Fruit fly (Drosophila melanogaster) whole organism, embryonic: ENCODE results near the gene yellow-f2.

ENCODE experiments used
- CG10959 ChIP-seq: fragments of 200-800 bp; sonication (Bioruptor generic); IDR thresholded peaks from 2 replicates; pipeline ENCODE4 v1.3.6; 2022; ENCODE audit warnings: missing biosample characterization, missing genetic modification characterization
- CG15601 ChIP-seq: fragments of 200-800 bp; sonication (Bioruptor generic); optimal IDR thresholded peaks from 3 replicates; lab custom pipeline; 2019; ENCODE audit warnings: missing biosample characterization, mild to moderate bottlenecking, missing genetic modification characterization, moderate library complexity
- CG1603 ChIP-seq: fragments of 200-800 bp; sonication (Bioruptor generic); optimal IDR thresholded peaks from 2 replicates; lab custom pipeline; 2019; ENCODE audit warnings: missing biosample characterization, mild to moderate bottlenecking, missing genetic modification characterization, moderate library complexity
- CG18011 ChIP-seq: fragments of 200-800 bp; sonication (Bioruptor generic); optimal IDR thresholded peaks from 2 replicates; lab custom pipeline; 2017; ENCODE audit warnings: missing biosample characterization, missing genetic modification characterization, mild to moderate bottlenecking, moderate library complexity, missing genotype
- CG1832 ChIP-seq: fragments of 200-800 bp; sonication (Bioruptor generic); optimal IDR thresholded peaks from 2 replicates; lab custom pipeline; 2017; ENCODE audit warnings: missing biosample characterization, mild to moderate bottlenecking, missing genetic modification characterization, inconsistent platforms
- CG30403 ChIP-seq: fragments of 200-800 bp; sonication (Bioruptor generic); optimal IDR thresholded peaks from 3 replicates; lab custom pipeline; 2016; ENCODE audit warnings: missing biosample characterization, missing genetic modification characterization
- CG3281 ChIP-seq: fragments of 200-800 bp; sonication (Bioruptor generic); optimal IDR thresholded peaks from 3 replicates; lab custom pipeline; 2017; ENCODE audit warnings: missing biosample characterization, mild to moderate bottlenecking, missing genetic modification characterization
- CG34376 ChIP-seq: fragments of 200-800 bp; sonication (Bioruptor generic); optimal IDR thresholded peaks from 2 replicates; lab custom pipeline; 2018; ENCODE audit warnings: missing biosample characterization, mild to moderate bottlenecking, missing genetic modification characterization
- CG3838 ChIP-seq: fragments of 200-800 bp; sonication (Bioruptor generic); optimal IDR thresholded peaks from 3 replicates; lab custom pipeline; 2016; ENCODE audit warnings: missing biosample characterization, missing genetic modification characterization
- CG3847 ChIP-seq: fragments of 200-800 bp; sonication (Bioruptor generic); IDR thresholded peaks from 2 replicates; pipeline ENCODE4 v1.3.6; 2022; ENCODE audit warnings: missing biosample characterization, missing genetic modification characterization
- CG4328 ChIP-seq: fragments of 200-800 bp; sonication (Bioruptor generic); optimal IDR thresholded peaks from 3 replicates; lab custom pipeline; 2017; ENCODE audit warnings: missing biosample characterization, missing genetic modification reagents, missing genetic modification characterization
- CG4617 ChIP-seq: fragments of 200-800 bp; sonication (Bioruptor generic); optimal IDR thresholded peaks from 3 replicates; lab custom pipeline; 2016; ENCODE audit warnings: missing biosample characterization, missing genetic modification characterization, borderline replicate concordance
- CG6175 ChIP-seq: fragments of 200-800 bp; sonication (Bioruptor generic); IDR thresholded peaks from 3 replicates; pipeline ENCODE4 v1.3.6; 2022; ENCODE audit warnings: missing biosample characterization, missing genetic modification characterization
- CG6689 ChIP-seq: fragments of 200-800 bp; sonication (Bioruptor generic); IDR thresholded peaks from 2 replicates; pipeline ENCODE4 v1.3.6; 2022; ENCODE audit warnings: missing biosample characterization, missing genetic modification characterization
- CG7372 ChIP-seq: fragments of 200-800 bp; sonication (Bioruptor generic); IDR thresholded peaks from 2 replicates; pipeline ENCODE4 v1.3.6; 2022; ENCODE audit warnings: missing biosample characterization, missing genetic modification characterization
- CG8290 ChIP-seq, 3 experiments: fragments of 200-800 bp; sonication (Bioruptor generic); optimal IDR thresholded peaks; 2 replicates each; lab custom pipeline; 2016 to 2019; ENCODE audit warnings: missing biosample characterization in 3 of 3, missing genetic modification characterization in 3 of 3, mild to moderate bottlenecking in 2 of 3, moderate library complexity in 1 of 3
- CG9609 ChIP-seq: fragments of 200-800 bp; sonication (Bioruptor generic); optimal IDR thresholded peaks from 3 replicates; lab custom pipeline; 2016; ENCODE audit warnings: missing biosample characterization, missing genetic modification characterization
- GATAe ChIP-seq: fragments of 200-800 bp; sonication (Bioruptor generic); conservative IDR thresholded peaks from 2 replicates; pipeline ENCODE4 v1.3.6; 2022; ENCODE audit warnings: missing biosample characterization, missing genetic modification characterization
- NfI ChIP-seq: fragments of 200-800 bp; sonication (Bioruptor generic); optimal IDR thresholded peaks from 3 replicates; lab custom pipeline; 2018; ENCODE audit warnings: missing biosample characterization, mild to moderate bottlenecking, missing genetic modification characterization, moderate library complexity
- Pdp1 ChIP-seq, 2 experiments: fragments of 200-800 bp; sonication (Bioruptor generic); optimal IDR thresholded peaks; 3 replicates each; lab custom pipeline; 2016; ENCODE audit warnings: missing biosample characterization in 2 of 2, missing genetic modification characterization in 2 of 2, mild to moderate bottlenecking in 1 of 2, moderate library complexity in 1 of 2
- Six4 ChIP-seq: fragments of 200-800 bp; sonication (Bioruptor generic); optimal IDR thresholded peaks from 2 replicates; lab custom pipeline; 2016; ENCODE audit warnings: missing biosample characterization, missing genetic modification characterization
- chif ChIP-seq, 2 experiments: fragments of 200-800 bp; sonication (Bioruptor generic); optimal IDR thresholded peaks; 3 replicates each; lab custom pipeline; 2016; ENCODE audit warnings: missing biosample characterization in 2 of 2, missing genetic modification characterization in 2 of 2
- chinmo ChIP-seq: fragments of 200-800 bp; sonication (Bioruptor generic); IDR thresholded peaks from 4 replicates; pipeline ENCODE4 v1.3.6; 2022; ENCODE audit warnings: missing biosample characterization, missing genetic modification characterization; ENCODE audit not compliant: partially characterized antibody
- corto ChIP-seq: fragments of 200-800 bp; sonication (Bioruptor generic); optimal IDR thresholded peaks from 2 replicates; lab custom pipeline; 2016; ENCODE audit warnings: missing biosample characterization, mild to moderate bottlenecking, missing genetic modification characterization, moderate library complexity
- crol ChIP-seq: fragments of 200-800 bp; sonication (Bioruptor generic); IDR thresholded peaks from 2 replicates; pipeline ENCODE4 v1.3.6; 2022; ENCODE audit warnings: missing biosample characterization, missing genetic modification characterization
- exex ChIP-seq: fragments of 200-800 bp; sonication (Bioruptor generic); optimal IDR thresholded peaks from 4 replicates; lab custom pipeline; 2018; ENCODE audit warnings: missing biosample characterization, mild to moderate bottlenecking, missing genetic modification characterization, moderate library complexity
- gce ChIP-seq: fragments of 200-800 bp; sonication (Bioruptor generic); IDR thresholded peaks from 3 replicates; pipeline ENCODE4 v1.3.6; 2022; ENCODE audit warnings: missing biosample characterization, missing genetic modification characterization
- gem ChIP-seq: fragments of 200-800 bp; sonication (Bioruptor generic); optimal IDR thresholded peaks from 2 replicates; lab custom pipeline; 2019; ENCODE audit warnings: missing biosample characterization, mild to moderate bottlenecking, missing genetic modification characterization, moderate library complexity
- grau ChIP-seq: fragments of 200-800 bp; optimal IDR thresholded peaks from 3 replicates; lab custom pipeline; 2019; ENCODE audit warnings: missing biosample characterization, mild to moderate bottlenecking, missing genetic modification characterization, moderate library complexity
- grn ChIP-seq: fragments of 200-800 bp; sonication (Bioruptor generic); optimal IDR thresholded peaks from 3 replicates; lab custom pipeline; 2017; ENCODE audit warnings: missing biosample characterization, missing genetic modification characterization
- hth ChIP-seq: fragments of >200 bp; optimal IDR thresholded peaks from 2 replicates; lab custom pipeline; 2017; ENCODE audit warnings: inconsistent platforms
- insv ChIP-seq, 2 experiments: fragments of 200-800 bp; sonication (Bioruptor generic); optimal IDR thresholded peaks; 3 replicates each; lab custom pipeline; 2016 to 2018; ENCODE audit warnings: missing biosample characterization in 2 of 2, missing genetic modification characterization in 2 of 2
- maf-S ChIP-seq: fragments of 200-800 bp; sonication (Bioruptor generic); optimal IDR thresholded peaks from 2 replicates; lab custom pipeline; 2016; ENCODE audit warnings: missing biosample characterization, missing genetic modification characterization
- mirr ChIP-seq: fragments of 200-800 bp; sonication (Bioruptor generic); optimal IDR thresholded peaks from 3 replicates; lab custom pipeline; 2018; ENCODE audit warnings: missing biosample characterization, mild to moderate bottlenecking, missing genetic modification characterization
- nau ChIP-seq: fragments of 200-800 bp; sonication (Bioruptor generic); optimal IDR thresholded peaks from 3 replicates; lab custom pipeline; 2017; ENCODE audit warnings: missing biosample characterization, mild to moderate bottlenecking, missing genetic modification characterization, missing genetic modification reagents
- prd ChIP-seq, 3 experiments: fragments of >200 bp in 2 of 3; fragments of 200-800 bp in 1 of 3; sonication (Bioruptor generic) in 1 of 3; optimal IDR thresholded peaks in 2 of 3; IDR thresholded peaks in 1 of 3; 2 replicates in 2 of 3; 3 replicates in 1 of 3; pipeline versions ENCODE4 v1.3.6 to Lab custom; 2017 to 2022; ENCODE audit warnings: missing biosample characterization in 1 of 3, missing genetic modification characterization in 1 of 3
- rib ChIP-seq: fragments of 200-800 bp; sonication (Bioruptor generic); IDR thresholded peaks from 2 replicates; pipeline ENCODE4 v1.3.6; 2022; ENCODE audit warnings: missing biosample characterization, missing genetic modification characterization
- row ChIP-seq: fragments of 200-800 bp; sonication (Bioruptor generic); IDR thresholded peaks from 3 replicates; pipeline ENCODE4 v1.3.6; 2022; ENCODE audit warnings: missing biosample characterization, missing genetic modification characterization
- sens ChIP-seq: fragments of 200-800 bp; sonication (Bioruptor generic); peaks from one replicate; lab custom pipeline; 2016; ENCODE audit warnings: missing biosample characterization, missing genetic modification characterization
- sens-2 ChIP-seq: fragments of 200-800 bp; sonication (Bioruptor generic); IDR thresholded peaks from 2 replicates; pipeline ENCODE4 v1.3.6; 2022; ENCODE audit warnings: missing biosample characterization, missing genetic modification characterization
- sr ChIP-seq: fragments of 200-800 bp; sonication (Bioruptor generic); IDR thresholded peaks from 3 replicates; pipeline ENCODE4 v1.3.6; 2022; ENCODE audit warnings: missing biosample characterization, missing genetic modification characterization
- tll ChIP-seq, 2 experiments: fragments of 200-800 bp in 1 of 2; fragments of >200 bp in 1 of 2; sonication (Bioruptor generic) in 1 of 2; optimal IDR thresholded peaks; 2 replicates each; lab custom pipeline; 2017 to 2019; ENCODE audit warnings: missing biosample characterization in 2 of 2, missing genetic modification characterization in 2 of 2, mild to moderate bottlenecking in 1 of 2, moderate library complexity in 1 of 2
- zfh1 ChIP-seq: fragments of 200-800 bp; sonication (Bioruptor generic); IDR thresholded peaks from 3 replicates; pipeline ENCODE4 v1.3.6; 2022; ENCODE audit warnings: missing biosample characterization, missing genetic modification characterization

yellow-f2 gene

DNA sequence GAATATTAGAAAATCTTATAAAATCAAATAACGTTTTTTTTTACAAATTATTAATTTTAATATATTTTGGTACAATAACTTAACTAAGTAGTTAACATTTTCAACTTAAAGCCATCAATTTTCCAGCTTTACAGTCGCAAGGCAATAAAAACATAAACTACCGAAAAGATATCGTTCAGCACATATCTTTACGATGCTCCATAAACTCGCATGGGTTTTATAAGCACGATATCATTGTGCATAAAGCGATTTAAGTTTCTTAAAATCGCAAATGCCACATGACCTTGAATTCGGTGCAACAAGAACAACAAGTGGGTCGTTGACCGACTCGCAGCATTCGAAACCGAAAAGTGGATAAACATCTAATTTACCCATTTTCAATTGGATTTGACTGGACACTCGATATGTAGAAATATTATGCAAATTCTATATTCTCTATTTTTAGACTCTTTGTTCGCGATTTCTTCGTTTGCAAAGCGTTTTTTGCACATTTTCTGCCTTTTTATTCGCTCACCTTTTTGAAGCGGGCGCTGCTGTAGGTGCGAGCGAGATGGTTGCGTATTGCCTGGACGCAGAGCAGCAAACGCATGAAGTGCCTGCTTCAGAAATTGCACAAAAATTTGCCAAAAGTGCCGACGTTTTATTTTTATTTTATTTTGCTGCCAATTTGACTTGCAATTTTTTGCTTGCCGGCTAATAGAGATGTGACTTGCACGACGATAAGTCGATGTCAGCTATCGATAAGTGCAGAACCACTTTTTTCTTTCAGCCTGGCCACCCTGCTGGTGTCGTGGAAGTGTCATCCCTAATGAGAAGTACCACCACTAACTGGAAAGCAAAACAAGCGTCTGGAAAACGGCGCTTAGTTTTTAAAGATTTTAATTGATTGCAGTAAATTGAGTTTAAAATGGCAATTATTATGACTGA, 33.8 kb downstream of the yellow-f2 start, which contains the start of gene Spc25 (continued):
- TF ChIP-seq mirr (GFP tag; lab: Kevin White, UChicago) (no peak), CG18011 (GFP tag; lab: Kevin White, UChicago) (no peak), zfh1 (GFP tag; lab: Robert Waterston, UW) (peak; percentile 45; the same call in 2 of the 3 replicates), CG4617 (GFP tag; lab: Kevin White, UChicago) (peak; percentile 77)

DNA sequence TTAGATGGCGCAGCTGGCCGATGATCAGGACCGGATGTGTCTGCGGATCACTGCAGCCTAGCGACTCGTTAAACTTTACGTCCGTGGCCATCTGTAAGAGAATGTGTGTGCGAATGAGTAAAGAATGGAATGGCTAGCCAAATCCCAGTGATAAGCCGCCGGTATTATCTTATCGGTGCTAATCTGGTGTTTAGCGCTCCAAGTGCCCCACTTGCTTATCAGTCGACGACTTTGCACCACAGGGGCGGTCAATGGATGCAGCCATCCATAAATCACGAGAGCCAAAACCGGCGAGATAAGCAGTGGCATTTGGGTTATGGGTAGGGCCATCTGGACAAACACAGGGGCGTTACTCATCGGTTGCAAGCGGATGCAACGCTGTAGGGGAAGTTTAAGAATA, 34.7 kb downstream of the yellow-f2 start:
- TF ChIP-seq grn (GFP tag; lab: Kevin White, UChicago) (peak; percentile 35), CG8290 (GFP tag; optimal IDR thresholded peaks at IDR 0.05; lab: Kevin White, UChicago) (no peak), CG8290 (tag; optimal IDR thresholded peaks at IDR 0.05; lab: Kevin White, UChicago) (peak in 1 of 2 experiments; percentile 6), sens-2 (0 out of 2 replicates have a peak, but pooled peaks have one; percentile 29), CG6175 (GFP tag; lab: Robert Waterston, UW) (peak; percentile 65; the same call in 2 of the 3 replicates), CG4328 (GFP tag; lab: Kevin White, UChicago) (no peak), CG1603 (tag; lab: Kevin White, UChicago) (no peak), gce (GFP tag; lab: Robert Waterston, UW) (0 out of 3 replicates have a peak, but pooled peaks have one; percentile 17), nau (GFP tag; lab: Kevin White, UChicago) (no peak), sr (no peak), sens (GFP tag; lab: Kevin White, UChicago) (peak; percentile 18), CG7372 (GFP tag; lab: Robert Waterston, UW) (no peak), tll (GFP tag; optimal IDR thresholded peaks at IDR 0.05; lab: Kevin White, UChicago) (no peak), CG34376 (GFP tag; lab: Kevin White, UChicago) (no peak), CG10959 (GFP tag; lab: Robert Waterston, UW) (0 out of 2 replicates have a peak, but pooled peaks have one; percentile 5), CG3281 (peak; percentile 1), mirr (GFP tag; lab: Kevin White, UChicago) (peak; percentile 35), CG9609 (no peak), Six4 (no peak), corto (GFP tag; lab: Kevin White, UChicago) (peak; percentile 18), exex (peak; percentile 62), GATAe (GFP tag; lab: Robert Waterston, UW) (peak; percentile 46; the same call in 1 of the 2 replicates), chinmo (GFP tag; lab: Robert Waterston, UW) (peak; percentile 77; the same call in 1 of the 4 replicates)

DNA sequence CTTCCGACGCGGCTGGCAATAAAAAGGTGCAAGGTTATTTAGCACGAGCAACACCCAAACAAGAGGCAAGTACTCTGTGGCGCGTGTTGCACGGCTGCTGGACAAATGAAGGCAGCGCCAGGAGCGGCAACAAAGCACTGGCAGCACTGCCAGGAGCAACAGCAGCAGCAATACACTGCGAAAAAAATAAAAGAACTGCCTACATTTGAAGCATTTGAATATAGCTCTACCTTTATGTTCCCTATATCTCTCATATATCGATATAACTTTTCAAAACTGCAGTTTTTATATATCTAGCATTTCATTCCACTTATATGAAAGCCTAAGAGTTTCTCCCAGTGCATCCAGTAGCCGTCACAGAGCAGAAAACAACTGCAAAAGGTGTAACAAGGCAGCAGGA, 37.6 kb downstream of the yellow-f2 start:
- peak in 1 of 2 experiments; percentile 3 for TF ChIP-seq chif (GFP tag; optimal IDR thresholded peaks at IDR 0.05; lab: Kevin White, UChicago)
- TF ChIP-seq maf-S (GFP tag; lab: Kevin White, UChicago): no peak
- no peak for TF ChIP-seq prd (optimal IDR thresholded peaks at IDR 0.05; lab: Kevin White, UChicago)
- peak; percentile 42; the same call in 1 of the 3 replicates for TF ChIP-seq prd (GFP tag; IDR thresholded peaks at IDR 0.05; lab: Robert Waterston, UW)
- TF ChIP-seq CG6689 (GFP tag; lab: Robert Waterston, UW): 0 out of 2 replicates have a peak, but pooled peaks have one; percentile 13
- TF ChIP-seq CG15601 (tag; lab: Kevin White, UChicago): no peak
- TF ChIP-seq CG3838 (GFP tag; lab: Kevin White, UChicago): no peak
- TF ChIP-seq CG7372 (GFP tag; lab: Robert Waterston, UW): no peak
- peak; percentile 2 for TF ChIP-seq gem (tag; lab: Kevin White, UChicago)
- no peak for TF ChIP-seq CG3847 (GFP tag; lab: Robert Waterston, UW)
- no peak for TF ChIP-seq NfI (GFP tag; lab: Kevin White, UChicago)
- TF ChIP-seq grau: no peak
- TF ChIP-seq CG30403: no peak
- TF ChIP-seq Pdp1 (GFP tag; optimal IDR thresholded peaks at IDR 0.05; lab: Kevin White, UChicago): no peak
- no peak for TF ChIP-seq CG1832
- TF ChIP-seq hth (lab: Kevin White, UChicago): no peak
- 0 out of 3 replicates have a peak, but pooled peaks have one; percentile 13 for TF ChIP-seq row (GFP tag; lab: Robert Waterston, UW)
- TF ChIP-seq crol: no peak
- no peak for TF ChIP-seq insv (GFP tag; optimal IDR thresholded peaks at IDR 0.05; lab: Kevin White, UChicago)
- TF ChIP-seq sens (GFP tag; lab: Kevin White, UChicago): peak; percentile 47
- no peak for TF ChIP-seq rib
